Fruit fly (Drosophila melanogaster) whole organism, embryonic: Measurements from ENCODE around the gene SdicC.
A peak's percentile ranks its signal among the peaks of the same experiment; 100 is the strongest.

Experiments used
- ATbp ChIP-seq: fragments of 200-800 bp; sonication (Bioruptor generic); optimal IDR thresholded peaks from 2 replicates; lab custom pipeline; 2017; ENCODE audit warnings: missing biosample characterization, mild to moderate bottlenecking, missing genetic modification characterization, missing genetic modification reagents
- CG10366 ChIP-seq: fragments of 200-800 bp; sonication (Bioruptor generic); IDR thresholded peaks from 2 replicates; pipeline ENCODE4 v1.3.6; 2022; ENCODE audit warnings: missing biosample characterization, missing genetic modification characterization
- CG11085 ChIP-seq: fragments of 200-800 bp; sonication (Bioruptor generic); IDR thresholded peaks from 2 replicates; pipeline ENCODE4 v1.3.6; 2022; ENCODE audit warnings: missing biosample characterization, missing genetic modification characterization
- CG11560 ChIP-seq: fragments of 200-800 bp; sonication (Bioruptor generic); IDR thresholded peaks from 3 replicates; pipeline ENCODE4 v1.3.6; 2022; ENCODE audit warnings: missing biosample characterization, missing genetic modification characterization
- CG11695 ChIP-seq: fragments of 200-800 bp; sonication (Bioruptor generic); IDR thresholded peaks from 3 replicates; pipeline ENCODE4 v1.3.6; 2022; ENCODE audit warnings: missing biosample characterization, missing genetic modification characterization
- CG13894 ChIP-seq: fragments of 200-800 bp; sonication (Bioruptor generic); optimal IDR thresholded peaks from 3 replicates; lab custom pipeline; 2018; ENCODE audit warnings: missing biosample characterization, mild to moderate bottlenecking, missing genetic modification characterization, moderate library complexity
- CG14441 ChIP-seq: fragments of 200-800 bp; sonication (Bioruptor generic); IDR thresholded peaks from 2 replicates; pipeline ENCODE4 v1.3.6; 2022; ENCODE audit warnings: missing biosample characterization, missing genetic modification characterization
- CG1603 ChIP-seq: fragments of 200-800 bp; sonication (Bioruptor generic); optimal IDR thresholded peaks from 2 replicates; lab custom pipeline; 2019; ENCODE audit warnings: missing biosample characterization, mild to moderate bottlenecking, missing genetic modification characterization, moderate library complexity
- CG17328 ChIP-seq: fragments of 200-800 bp; sonication (Bioruptor generic); IDR thresholded peaks from 2 replicates; pipeline ENCODE4 v1.3.6; 2022; ENCODE audit warnings: missing biosample characterization, missing genetic modification characterization
- CG17829 ChIP-seq: fragments of 200-800 bp; optimal IDR thresholded peaks from 2 replicates; lab custom pipeline; 2019; ENCODE audit warnings: missing biosample characterization, mild to moderate bottlenecking, missing genetic modification characterization, moderate library complexity
- CG18011 ChIP-seq: fragments of 200-800 bp; sonication (Bioruptor generic); optimal IDR thresholded peaks from 2 replicates; lab custom pipeline; 2017; ENCODE audit warnings: missing biosample characterization, missing genetic modification characterization, mild to moderate bottlenecking, moderate library complexity, missing genotype
- CG31388 ChIP-seq: fragments of 200-800 bp; sonication (Bioruptor generic); optimal IDR thresholded peaks from 2 replicates; lab custom pipeline; 2016; ENCODE audit warnings: missing biosample characterization, missing genetic modification characterization
- CG31441 ChIP-seq: fragments of 200-800 bp; sonication (Bioruptor generic); IDR thresholded peaks from 2 replicates; pipeline ENCODE4 v1.3.6; 2022; ENCODE audit warnings: missing biosample characterization, missing genetic modification characterization
- CG3726 ChIP-seq: fragments of 200-800 bp; sonication (Bioruptor generic); IDR thresholded peaks from 3 replicates; pipeline ENCODE4, ENCODE4 v1.3.6; 2022; ENCODE audit warnings: missing biosample characterization, missing genetic modification characterization
- CG4404 ChIP-seq: fragments of 200-800 bp; sonication (Bioruptor generic); IDR thresholded peaks from 2 replicates; pipeline ENCODE4 v1.3.6; 2022; ENCODE audit warnings: missing biosample characterization, missing genetic modification characterization
- CG4820 ChIP-seq: fragments of 200-800 bp; sonication (Bioruptor generic); optimal IDR thresholded peaks from 3 replicates; lab custom pipeline; 2016; ENCODE audit warnings: missing biosample characterization, missing genetic modification characterization
- CG7928 ChIP-seq: fragments of 200-800 bp; sonication (Bioruptor generic); optimal IDR thresholded peaks from 2 replicates; lab custom pipeline; 2017; ENCODE audit warnings: missing biosample characterization, mild to moderate bottlenecking, missing genetic modification characterization
- CG8359 ChIP-seq: fragments of 200-800 bp; sonication (Bioruptor generic); optimal IDR thresholded peaks from 2 replicates; lab custom pipeline; 2017; ENCODE audit warnings: missing biosample characterization, mild to moderate bottlenecking, missing genetic modification characterization, borderline replicate concordance
- CG8478 ChIP-seq: fragments of >200 bp; optimal IDR thresholded peaks from 2 replicates; lab custom pipeline; 2018
- CG8765 ChIP-seq: fragments of 200-800 bp; sonication (Bioruptor generic); IDR thresholded peaks from 2 replicates; pipeline ENCODE4 v1.3.6; 2022; ENCODE audit warnings: missing biosample characterization, missing genetic modification characterization
- D19B ChIP-seq: fragments of 200-800 bp; sonication (Bioruptor generic); optimal IDR thresholded peaks from 2 replicates; lab custom pipeline; 2017; ENCODE audit warnings: missing biosample characterization, mild to moderate bottlenecking, missing genetic modification characterization
- Ets65A ChIP-seq: fragments of 200-800 bp; sonication (Bioruptor generic); peaks from one replicate; lab custom pipeline; 2016; ENCODE audit warnings: missing biosample characterization, missing genetic modification characterization
- Gug ChIP-seq: fragments of 200-800 bp; sonication (Bioruptor generic); IDR thresholded peaks from 4 replicates; pipeline ENCODE4 v1.3.6; 2022; ENCODE audit warnings: missing biosample characterization, missing genetic modification characterization
- HLH4C ChIP-seq: fragments of 200-800 bp; sonication (Bioruptor generic); IDR thresholded peaks from 3 replicates; pipeline ENCODE4 v1.3.6; 2022; ENCODE audit warnings: missing biosample characterization, missing genetic modification characterization; ENCODE audit not compliant: partially characterized antibody
- Hr78 ChIP-seq, 2 experiments: fragments of 200-800 bp in 1 of 2; fragments of >200 bp in 1 of 2; sonication (Bioruptor generic) in 1 of 2; optimal IDR thresholded peaks; 2 replicates each; lab custom pipeline; 2017 to 2019; ENCODE audit warnings: missing biosample characterization in 2 of 2, missing genetic modification characterization in 2 of 2, mild to moderate bottlenecking in 1 of 2, moderate library complexity in 1 of 2
- Myb ChIP-seq: fragments of 200-800 bp; sonication (Bioruptor generic); optimal IDR thresholded peaks from 2 replicates; lab custom pipeline; 2016; ENCODE audit warnings: missing biosample characterization, missing genetic modification characterization
- Ptx1 ChIP-seq: fragments of 200-800 bp; sonication (Bioruptor generic); IDR thresholded peaks from 2 replicates; pipeline ENCODE4 v1.3.6; 2022; ENCODE audit warnings: missing biosample characterization, missing genetic modification characterization
- Rfx ChIP-seq: fragments of 200-800 bp; sonication (Bioruptor generic); IDR thresholded peaks from 2 replicates; pipeline ENCODE4 v1.3.6; 2022; ENCODE audit warnings: missing biosample characterization, missing genetic modification characterization
- Stat92E ChIP-seq, 3 experiments: fragments of >200 bp in 2 of 3; fragments of 200-800 bp in 1 of 3; sonication (Bioruptor generic) in 1 of 3; optimal IDR thresholded peaks; 2 replicates each; lab custom pipeline; 2017 to 2019; ENCODE audit warnings: missing biosample characterization in 3 of 3, missing genetic modification characterization in 3 of 3, mild to moderate bottlenecking in 1 of 3, moderate library complexity in 1 of 3
- ato ChIP-seq: fragments of 200-800 bp; sonication (Bioruptor generic); IDR thresholded peaks from 2 replicates; pipeline ENCODE4 v1.3.6; 2022; ENCODE audit warnings: missing biosample characterization, missing genetic modification characterization; ENCODE audit not compliant: partially characterized antibody
- chinmo ChIP-seq: fragments of 200-800 bp; sonication (Bioruptor generic); IDR thresholded peaks from 4 replicates; pipeline ENCODE4 v1.3.6; 2022; ENCODE audit warnings: missing biosample characterization, missing genetic modification characterization; ENCODE audit not compliant: partially characterized antibody
- crp ChIP-seq, 2 experiments: fragments of 200-800 bp; sonication (Bioruptor generic); optimal IDR thresholded peaks; 2 replicates in 1 of 2; 3 replicates in 1 of 2; lab custom pipeline; 2017; ENCODE audit warnings: missing biosample characterization in 2 of 2, missing genetic modification characterization in 2 of 2, mild to moderate bottlenecking in 1 of 2, moderate library complexity in 1 of 2
- dan ChIP-seq: fragments of 200-800 bp; sonication (Bioruptor generic); IDR thresholded peaks from 2 replicates; pipeline ENCODE4 v1.3.6; 2022; ENCODE audit warnings: missing biosample characterization, missing genetic modification characterization
- dmrt11E ChIP-seq: fragments of 200-800 bp; sonication (Bioruptor generic); optimal IDR thresholded peaks from 3 replicates; lab custom pipeline; 2018; ENCODE audit warnings: missing biosample characterization, mild to moderate bottlenecking, missing genetic modification characterization, moderate library complexity
- gem ChIP-seq: fragments of 200-800 bp; sonication (Bioruptor generic); optimal IDR thresholded peaks from 2 replicates; lab custom pipeline; 2019; ENCODE audit warnings: missing biosample characterization, mild to moderate bottlenecking, missing genetic modification characterization, moderate library complexity
- grau ChIP-seq: fragments of 200-800 bp; optimal IDR thresholded peaks from 3 replicates; lab custom pipeline; 2019; ENCODE audit warnings: missing biosample characterization, mild to moderate bottlenecking, missing genetic modification characterization, moderate library complexity
- ham ChIP-seq: fragments of 200-800 bp; sonication (Bioruptor generic); IDR thresholded peaks from 2 replicates; pipeline ENCODE4 v1.3.6; 2022; ENCODE audit warnings: missing biosample characterization, missing genetic modification characterization
- ind ChIP-seq: fragments of 200-800 bp; sonication (Bioruptor generic); optimal IDR thresholded peaks from 3 replicates; lab custom pipeline; 2016; ENCODE audit warnings: missing biosample characterization, missing genetic modification characterization
- ken ChIP-seq: fragments of 200-800 bp; sonication (Bioruptor generic); IDR thresholded peaks from 3 replicates; pipeline ENCODE4 v1.3.6; 2022; ENCODE audit warnings: missing biosample characterization, missing genetic modification characterization
- knrl ChIP-seq: fragments of 200-800 bp; sonication (Bioruptor generic); IDR thresholded peaks from 3 replicates; pipeline ENCODE4 v1.3.6; 2022; ENCODE audit warnings: missing biosample characterization, missing genetic modification characterization; ENCODE audit not compliant: partially characterized antibody
- lmd ChIP-seq: fragments of 200-800 bp; sonication (Bioruptor generic); IDR thresholded peaks from 2 replicates; pipeline ENCODE4 v1.3.6; 2022; ENCODE audit warnings: missing biosample characterization, missing genetic modification characterization
- lov ChIP-seq, 2 experiments: fragments of 200-800 bp in 1 of 2; fragments of >200 bp in 1 of 2; sonication (Bioruptor generic) in 1 of 2; IDR thresholded peaks in 1 of 2; optimal IDR thresholded peaks in 1 of 2; 2 replicates in 1 of 2; 3 replicates in 1 of 2; pipeline versions ENCODE4 v1.3.6 to Lab custom; 2017 to 2022; ENCODE audit warnings: missing biosample characterization in 1 of 2, missing genetic modification characterization in 1 of 2
- pan ChIP-seq, 4 experiments: fragments of >200 bp in 3 of 4; fragments of 200-800 bp in 1 of 4; sonication (Bioruptor generic) in 1 of 4; optimal IDR thresholded peaks in 3 of 4; IDR thresholded peaks in 1 of 4; 2 replicates each; pipeline versions ENCODE4 v1.3.6 to Lab custom; 2017 to 2022; ENCODE audit warnings: missing biosample characterization in 2 of 4, missing genetic modification characterization in 2 of 4, mixed read lengths in 1 of 4
- pzg ChIP-seq: fragments of 200-800 bp; sonication (Bioruptor generic); optimal IDR thresholded peaks from 3 replicates; lab custom pipeline; 2018; ENCODE audit warnings: missing biosample characterization, mild to moderate bottlenecking, missing genetic modification characterization, moderate library complexity
- row ChIP-seq: fragments of 200-800 bp; sonication (Bioruptor generic); IDR thresholded peaks from 3 replicates; pipeline ENCODE4 v1.3.6; 2022; ENCODE audit warnings: missing biosample characterization, missing genetic modification characterization
- sens ChIP-seq: fragments of 200-800 bp; sonication (Bioruptor generic); peaks from one replicate; lab custom pipeline; 2016; ENCODE audit warnings: missing biosample characterization, missing genetic modification characterization
- sisA ChIP-seq: fragments of 200-800 bp; sonication (Bioruptor generic); IDR thresholded peaks from 2 replicates; pipeline ENCODE4 v1.3.6; 2022; ENCODE audit warnings: missing biosample characterization, missing genetic modification characterization
- tio ChIP-seq: fragments of 200-800 bp; sonication (Bioruptor generic); optimal IDR thresholded peaks from 2 replicates; lab custom pipeline; 2017; ENCODE audit warnings: missing biosample characterization, missing genetic modification characterization, inconsistent platforms
- zfh1 ChIP-seq: fragments of 200-800 bp; sonication (Bioruptor generic); IDR thresholded peaks from 3 replicates; pipeline ENCODE4 v1.3.6; 2022; ENCODE audit warnings: missing biosample characterization, missing genetic modification characterization

The SdicC gene

dm6 chrX:20247710-20248109, 30.7 kb upstream of the SdicC start (continued):
- TF ChIP-seq CG8359 (no peak), CG8478 (lab: Kevin White, UChicago) (no peak), dmrt11E (tag; lab: Kevin White, UChicago) (peak; percentile 31), CG11560 (tag; lab: Robert Waterston, UW) (0 out of 3 replicates have a peak, but pooled peaks have one; percentile 22), CG10366 (peak; percentile 21; the same call in 1 of the 2 replicates), CG8765 (GFP tag; lab: Robert Waterston, UW) (peak; percentile 66; the same call in 1 of the 2 replicates), lmd (GFP tag; lab: Robert Waterston, UW) (peak; percentile 30; the same call in 1 of the 2 replicates), row (GFP tag; lab: Robert Waterston, UW) (peak; percentile 45; the same call in 2 of the 3 replicates), ATbp (GFP tag; lab: Kevin White, UChicago) (no peak), Ptx1 (peak; percentile 48), pan (optimal IDR thresholded peaks at IDR 0.05; lab: Kevin White, UChicago) (no peak), pan (GFP tag; optimal IDR thresholded peaks at IDR 0.05 in 1 of 2, IDR thresholded peaks at IDR 0.05 in 1 of 2) (peak in 1 of 2 experiments; percentile 12), pzg (no peak), sens (GFP tag; lab: Kevin White, UChicago) (peak; percentile 52), lov (optimal IDR thresholded peaks at IDR 0.05; lab: Kevin White, UChicago) (no peak), lov (GFP tag; IDR thresholded peaks at IDR 0.05; lab: Robert Waterston, UW) (no peak), zfh1 (GFP tag; lab: Robert Waterston, UW) (0 out of 3 replicates have a peak, but pooled peaks have one; percentile 35), Myb (GFP tag; lab: Kevin White, UChicago) (no peak), dan (GFP tag; lab: Robert Waterston, UW) (peak; percentile 53; the same call in 1 of the 2 replicates), ham (GFP tag; lab: Robert Waterston, UW) (no peak), ato (GFP tag; lab: Robert Waterston, UW) (no peak), CG17829 (tag; lab: Kevin White, UChicago) (peak; percentile 19), CG4820 (GFP tag; lab: Kevin White, UChicago) (no peak), Ets65A (GFP tag; lab: Kevin White, UChicago) (peak; percentile 66), Gug (GFP tag; lab: Robert Waterston, UW) (peak; percentile 47; the same call in 1 of the 4 replicates), Hr78 (GFP tag; optimal IDR thresholded peaks at IDR 0.05; lab: Kevin White, UChicago) (no peak), CG31388 (GFP tag; lab: Kevin White, UChicago) (no peak), D19B (GFP tag; lab: Kevin White, UChicago) (no peak), grau (peak; percentile 69), sisA (GFP tag; lab: Robert Waterston, UW) (no peak), ind (GFP tag; lab: Kevin White, UChicago) (no peak), CG4404 (GFP tag; lab: Robert Waterston, UW) (peak; percentile 76), CG17328 (GFP tag; lab: Robert Waterston, UW) (0 out of 2 replicates have a peak, but pooled peaks have one; percentile 9), HLH4C (no peak), ken (0 out of 3 replicates have a peak, but pooled peaks have one; percentile 24), CG14441 (GFP tag; lab: Robert Waterston, UW) (peak; percentile 52; the same call in 1 of the 2 replicates), Rfx (GFP tag; lab: Robert Waterston, UW) (peak; percentile 19; the same call in 1 of the 2 replicates), CG18011 (GFP tag; lab: Kevin White, UChicago) (no peak), Stat92E (GFP tag; optimal IDR thresholded peaks at IDR 0.05; lab: Kevin White, UChicago) (no peak)
- TF ChIP-seq, all 482 proteins: peak for 30

- TF ChIP-seq CG7928 (GFP tag; lab: Kevin White, UChicago) (no peak), CG31441 (GFP tag; lab: Robert Waterston, UW) (no peak), CG11695 (GFP tag; lab: Robert Waterston, UW) (no peak), CG11085 (GFP tag; lab: Robert Waterston, UW) (no peak), Ets65A (GFP tag; lab: Kevin White, UChicago) (peak; percentile 3), CG13894 (tag; lab: Kevin White, UChicago) (peak; percentile 99), CG3726 (GFP tag; lab: Robert Waterston, UW) (no peak), CG1603 (tag; lab: Kevin White, UChicago) (no peak), gem (tag; lab: Kevin White, UChicago) (no peak), chinmo (GFP tag; lab: Robert Waterston, UW) (0 out of 4 replicates have a peak, but pooled peaks have one; percentile 43), tio (GFP tag; lab: Kevin White, UChicago) (no peak), crp (GFP tag; optimal IDR thresholded peaks at IDR 0.05; lab: Kevin White, UChicago) (no peak), knrl (no peak)
These were observed 28.3 kb upstream of the SdicC start for dm6 chrX:20245218-20245863.
